Fruit fly (Drosophila melanogaster): ENCODE results near the gene CG33230.
A peak's percentile ranks its signal among the peaks of the same experiment; 100 is the strongest.

The CG33230 gene

DNA sequence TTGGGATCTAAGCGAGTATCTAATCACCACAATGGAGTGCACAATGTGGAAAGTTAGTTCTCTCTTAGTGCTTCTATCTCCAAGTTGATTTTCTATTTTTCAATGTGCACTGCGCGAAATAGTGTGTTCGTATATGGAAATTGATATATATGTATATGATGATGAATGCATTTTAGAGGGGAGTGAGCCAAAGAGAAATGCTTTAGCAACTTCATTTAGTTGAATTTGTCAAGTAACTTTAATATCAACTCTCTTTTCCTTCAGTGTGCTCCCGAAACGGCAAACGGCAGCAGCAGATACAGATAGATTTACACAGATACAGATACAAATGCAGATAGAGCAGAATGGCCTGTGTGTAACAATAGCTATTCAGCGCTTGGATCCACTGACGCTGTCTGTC is 34.2 kb upstream of the CG33230 start (continued):
- TF ChIP-seq dsf (GFP tag; optimal IDR thresholded peaks at IDR 0.05; ENCODE audit: borderline replicate concordance) (no peak), Vsx2 (GFP tag; optimal IDR thresholded peaks at IDR 0.05; ENCODE audit: partially characterized antibody) (no peak), tai (GFP tag; optimal IDR thresholded peaks at IDR 0.05) (peak; percentile 4), ey (GFP tag; optimal IDR thresholded peaks at IDR 0.05) (peak; percentile 23), Myc (optimal IDR thresholded peaks at IDR 0.05) (no peak), HLH106 (tag; optimal IDR thresholded peaks at IDR 0.05) (no peak), foxo (GFP tag; optimal IDR thresholded peaks at IDR 0.05) (peak in 1 of 2 experiments; percentile 48)

DNA sequence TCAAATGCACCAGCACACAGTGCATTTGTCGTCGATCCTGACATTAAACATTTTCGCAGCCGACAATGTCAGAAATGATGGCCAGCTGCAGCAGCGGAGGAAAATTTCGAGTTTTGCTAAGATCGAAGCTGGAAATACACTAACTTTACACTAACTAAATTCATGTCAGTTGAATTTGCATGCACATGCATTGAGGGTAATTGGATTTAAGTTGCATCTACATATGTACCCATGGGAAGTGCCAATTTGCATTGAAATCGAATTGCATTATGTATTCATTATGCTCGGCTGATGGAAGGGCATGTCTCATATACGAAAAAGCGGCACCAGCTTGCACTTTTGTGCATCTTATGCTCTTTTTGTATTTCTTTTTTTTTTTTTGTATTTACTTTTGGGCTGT is 33.4 kb upstream of the CG33230 start:
- TF ChIP-seq HLH106 (tag; optimal IDR thresholded peaks at IDR 0.05) (peak; percentile 72), Dfd (GFP tag; optimal IDR thresholded peaks at IDR 0.05) (no peak), pan (optimal IDR thresholded peaks at IDR 0.05) (no peak), br (GFP tag; optimal IDR thresholded peaks at IDR 0.05) (peak; percentile 46), dmrt93B (GFP tag; optimal IDR thresholded peaks at IDR 0.05) (peak; percentile 61), jim (GFP tag; optimal IDR thresholded peaks at IDR 0.05) (no peak), Abd-B (GFP tag; optimal IDR thresholded peaks at IDR 0.05) (no peak), CrebA (GFP tag; optimal IDR thresholded peaks at IDR 0.05; ENCODE audit: borderline replicate concordance) (no peak), Hnf4 (GFP tag; optimal IDR thresholded peaks at IDR 0.05) (no peak), usp (GFP tag; optimal IDR thresholded peaks at IDR 0.05) (no peak), Rel (GFP tag; optimal IDR thresholded peaks at IDR 0.05) (no peak), Rel (tag; optimal IDR thresholded peaks at IDR 0.05) (no peak), h (GFP tag; optimal IDR thresholded peaks at IDR 0.05) (peak; percentile 78), sage (GFP tag; optimal IDR thresholded peaks at IDR 0.05) (peak; percentile 60), brk (GFP tag; optimal IDR thresholded peaks at IDR 0.05) (no peak), Vsx2 (GFP tag; optimal IDR thresholded peaks at IDR 0.05; ENCODE audit: partially characterized antibody) (no peak), fru (GFP tag; optimal IDR thresholded peaks at IDR 0.05) (no peak), dsf (GFP tag; optimal IDR thresholded peaks at IDR 0.05; ENCODE audit: borderline replicate concordance) (no peak), Mio (GFP tag; optimal IDR thresholded peaks at IDR 0.05) (no peak), CG9705 (GFP tag; optimal IDR thresholded peaks at IDR 0.05) (peak; percentile 30), woc (GFP tag; optimal IDR thresholded peaks at IDR 0.05) (peak; percentile 72), foxo (GFP tag; optimal IDR thresholded peaks at IDR 0.05) (peak in 1 of 2 experiments; percentile 39), Hr83 (GFP tag; optimal IDR thresholded peaks at IDR 0.05; ENCODE audit: poor library complexity, severe bottlenecking) (no peak), N (GFP tag; optimal IDR thresholded peaks at IDR 0.05) (no peak), Myc (optimal IDR thresholded peaks at IDR 0.05) (no peak), tai (GFP tag; optimal IDR thresholded peaks at IDR 0.05) (no peak), OdsH (GFP tag; optimal IDR thresholded peaks at IDR 0.05) (no peak), Hr78 (GFP tag; optimal IDR thresholded peaks at IDR 0.05) (no peak), dl (GFP tag; optimal IDR thresholded peaks at IDR 0.05; ENCODE audit: insufficient read depth in 1 of 2, partially characterized antibody in 2 of 2) (no peak), rgr (GFP tag; optimal IDR thresholded peaks at IDR 0.05) (no peak), lola (GFP tag; optimal IDR thresholded peaks at IDR 0.05) (no peak), psq (GFP tag; optimal IDR thresholded peaks at IDR 0.05) (no peak), Dif (GFP tag; optimal IDR thresholded peaks at IDR 0.05; ENCODE audit: partially characterized antibody) (no peak), GATAd (GFP tag; optimal IDR thresholded peaks at IDR 0.05) (no peak), sv (GFP tag; optimal IDR thresholded peaks at IDR 0.05) (no peak), CG32264 (GFP tag; optimal IDR thresholded peaks at IDR 0.05) (peak; percentile 71), Jra (GFP tag; optimal IDR thresholded peaks at IDR 0.05) (no peak), Sp1 (GFP tag; optimal IDR thresholded peaks at IDR 0.05) (peak; percentile 0), ey (GFP tag; optimal IDR thresholded peaks at IDR 0.05) (peak; percentile 38)

All from whole organism, wandering third instar larva.